Worm (Caenorhabditis elegans) whole organism, young adult: ENCODE results near the gene F37C12.10.

Experiments used
- B0336.3 ChIP-seq: fragments of 200-800 bp; sonication (Bioruptor generic); IDR thresholded peaks from 2 replicates; pipeline ENCODE4 v1.3.6; 2022; ENCODE audit warnings: missing genetic modification characterization, missing compliant biosample characterization
- C17E4.6 ChIP-seq: fragments of 200-800 bp; sonication (Bioruptor generic); IDR thresholded peaks from 2 replicates; pipeline ENCODE4 v1.3.6; 2022; ENCODE audit warnings: missing genetic modification reagents, missing genetic modification characterization, missing compliant biosample characterization
- F33H1.4 ChIP-seq: fragments of 200-800 bp; sonication (Bioruptor generic); IDR thresholded peaks from 2 replicates; pipeline ENCODE4 v1.3.6; 2022; ENCODE audit warnings: missing genetic modification reagents, missing genetic modification characterization, missing compliant biosample characterization
- F49E8.2 ChIP-seq: sonication (generic microtip); optimal IDR thresholded peaks from 3 replicates; lab custom pipeline; 2017; ENCODE audit warnings: missing genetic modification characterization, mild to moderate bottlenecking, missing compliant biosample characterization, antibody characterized with exemption, moderate library complexity; ENCODE audit not compliant: insufficient read depth
- F57C9.4 ChIP-seq: sonication (generic microtip); optimal IDR thresholded peaks from 2 replicates; lab custom pipeline; 2017; ENCODE audit warnings: mild to moderate bottlenecking, missing genetic modification characterization, missing compliant biosample characterization
- T07F8.4 ChIP-seq: sonication (generic microtip); optimal IDR thresholded peaks from 2 replicates; lab custom pipeline; 2016; ENCODE audit warnings: mild to moderate bottlenecking, missing genetic modification characterization, moderate library complexity, missing compliant biosample characterization
- Y56A3A.18 ChIP-seq: fragments of 200-800 bp; sonication (Bioruptor generic); IDR thresholded peaks from 2 replicates; pipeline ENCODE4 v1.3.6; 2022; ENCODE audit warnings: missing genetic modification reagents, missing genetic modification characterization, missing compliant biosample characterization
- ZK185.1 ChIP-seq: sonication (generic microtip); optimal IDR thresholded peaks from 2 replicates; lab custom pipeline; 2016; ENCODE audit warnings: mild to moderate bottlenecking, missing genetic modification characterization, missing compliant biosample characterization; ENCODE audit not compliant: poor library complexity, severe bottlenecking
- aptf-3 ChIP-seq: fragments of 200-800 bp; sonication (Bioruptor generic); IDR thresholded peaks from 2 replicates; pipeline ENCODE4 v1.3.6; 2022; ENCODE audit warnings: missing genetic modification characterization, missing compliant biosample characterization
- attf-6 ChIP-seq: fragments of 200-800 bp; sonication (Bioruptor generic); IDR thresholded peaks from 2 replicates; pipeline ENCODE4 v1.3.6; 2022; ENCODE audit warnings: missing genetic modification reagents, missing genetic modification characterization, missing compliant biosample characterization
- bed-2 ChIP-seq: fragments of 200-800 bp; sonication (Bioruptor generic); IDR thresholded peaks from 2 replicates; pipeline ENCODE4 v1.3.6; 2022; ENCODE audit warnings: missing genetic modification reagents, missing genetic modification characterization, missing compliant biosample characterization
- ceh-100 ChIP-seq: fragments of 200-800 bp; sonication (Bioruptor generic); IDR thresholded peaks from 2 replicates; pipeline ENCODE4 v1.3.6; 2022; ENCODE audit warnings: missing genetic modification reagents, missing genetic modification characterization, missing compliant biosample characterization
- ceh-27 ChIP-seq: fragments of 200-800 bp; sonication (Bioruptor generic); optimal IDR thresholded peaks from 2 replicates; lab custom pipeline; 2018; ENCODE audit warnings: mild to moderate bottlenecking, missing genetic modification characterization, moderate library complexity, missing compliant biosample characterization
- dox-1 ChIP-seq: fragments of 200-800 bp; sonication (Bioruptor generic); IDR thresholded peaks from 2 replicates; pipeline ENCODE4 v1.3.6; 2022; ENCODE audit warnings: missing genetic modification reagents, missing genetic modification characterization, missing compliant biosample characterization
- dpff-1 ChIP-seq: sonication (generic microtip); optimal IDR thresholded peaks from 2 replicates; lab custom pipeline; 2017; ENCODE audit warnings: mild to moderate bottlenecking, missing genetic modification characterization, missing compliant biosample characterization
- dpl-1 ChIP-seq: fragments of 150-350 bp; optimal IDR thresholded peaks from 2 replicates; lab custom pipeline; 2014; ENCODE audit warnings: missing biosample characterization, missing genetic modification reagents, missing genetic modification characterization
- efl-1 ChIP-seq: fragments of 150-350 bp; optimal IDR thresholded peaks from 2 replicates; lab custom pipeline; 2014; ENCODE audit warnings: missing biosample characterization, missing genetic modification reagents, missing genetic modification characterization
- egrh-3 ChIP-seq: fragments of 200-800 bp; sonication (Bioruptor generic); IDR thresholded peaks from 2 replicates; pipeline ENCODE4 v1.3.6; 2022; ENCODE audit warnings: missing genetic modification reagents, missing genetic modification characterization, missing compliant biosample characterization
- ekl-4 ChIP-seq: fragments of 200-800 bp; sonication (Bioruptor generic); IDR thresholded peaks from 2 replicates; pipeline ENCODE4 v1.3.6; 2022; ENCODE audit warnings: missing genetic modification reagents, missing genetic modification characterization, missing compliant biosample characterization
- gei-17 ChIP-seq: fragments of 200-800 bp; sonication (Bioruptor generic); optimal IDR thresholded peaks from 2 replicates; lab custom pipeline; 2018; ENCODE audit warnings: mild to moderate bottlenecking, missing genetic modification characterization, missing compliant biosample characterization
- hmg-1.2 ChIP-seq: fragments of 200-800 bp; sonication (Bioruptor generic); IDR thresholded peaks from 2 replicates; pipeline ENCODE4 v1.3.6; 2022; ENCODE audit warnings: missing genetic modification reagents, missing genetic modification characterization, missing compliant biosample characterization
- hsf-1 ChIP-seq: fragments of 200-800 bp; sonication (Bioruptor generic); IDR thresholded peaks from 2 replicates; pipeline ENCODE4 v1.3.6; 2022; ENCODE audit warnings: missing genetic modification reagents, missing genetic modification characterization, missing compliant biosample characterization
- lin-26 ChIP-seq: fragments of 200-800 bp; sonication (Bioruptor generic); IDR thresholded peaks from 2 replicates; pipeline ENCODE4 v1.3.6; 2022; ENCODE audit warnings: missing genetic modification reagents, missing genetic modification characterization, missing compliant biosample characterization
- lin-35 ChIP-seq, 3 experiments: fragments of 150-350 bp in 2 of 3; sonication (generic microtip) in 1 of 3; optimal IDR thresholded peaks; 2 replicates each; lab custom pipeline; 2014 to 2018; ENCODE audit warnings: missing biosample characterization in 3 of 3, missing genetic modification characterization in 3 of 3, missing genetic modification reagents in 3 of 3
- lin-54 ChIP-seq: fragments of 200-800 bp; sonication (Bioruptor generic); optimal IDR thresholded peaks from 2 replicates; lab custom pipeline; 2018; ENCODE audit warnings: mild to moderate bottlenecking, missing genetic modification characterization, missing compliant biosample characterization
- lir-1 ChIP-seq: fragments of 200-800 bp; sonication (Bioruptor generic); conservative IDR thresholded peaks from 2 replicates; pipeline ENCODE4 v1.3.6; 2022; ENCODE audit warnings: missing genetic modification reagents, missing genetic modification characterization, missing compliant biosample characterization
- lsl-1 ChIP-seq: fragments of 200-800 bp; sonication (Bioruptor generic); optimal IDR thresholded peaks from 2 replicates; lab custom pipeline; 2018; ENCODE audit warnings: mild to moderate bottlenecking, missing genetic modification characterization, moderate library complexity, missing compliant biosample characterization
- madf-10 ChIP-seq: sonication (generic microtip); optimal IDR thresholded peaks from 2 replicates; lab custom pipeline; 2016; ENCODE audit warnings: mild to moderate bottlenecking, missing genetic modification characterization, missing compliant biosample characterization
- madf-8 ChIP-seq: fragments of 200-800 bp; sonication (Bioruptor generic); conservative IDR thresholded peaks from 2 replicates; pipeline ENCODE4 v1.3.6; 2022; ENCODE audit warnings: missing genetic modification reagents, missing genetic modification characterization, missing compliant biosample characterization
- mcd-1 ChIP-seq: fragments of 200-800 bp; sonication (Bioruptor generic); IDR thresholded peaks from 2 replicates; pipeline ENCODE4 v1.3.6; 2022; ENCODE audit warnings: missing genetic modification reagents, missing genetic modification characterization, missing compliant biosample characterization
- mel-28 ChIP-seq: sonication (generic microtip); optimal IDR thresholded peaks from 2 replicates; lab custom pipeline; 2016; ENCODE audit warnings: borderline replicate concordance, mild to moderate bottlenecking, missing genetic modification characterization, missing compliant biosample characterization
- nfyb-1 ChIP-seq: fragments of 200-800 bp; sonication (Bioruptor generic); IDR thresholded peaks from 2 replicates; pipeline ENCODE4 v1.3.6; 2022; ENCODE audit warnings: missing genetic modification reagents, missing genetic modification characterization, missing compliant biosample characterization
- pbrm-1 ChIP-seq: fragments of 200-800 bp; sonication (Bioruptor generic); IDR thresholded peaks from 2 replicates; pipeline ENCODE4 v1.3.6; 2022; ENCODE audit warnings: missing genetic modification reagents, missing genetic modification characterization, missing compliant biosample characterization
- rcor-1 ChIP-seq: fragments of 200-800 bp; sonication (Bioruptor generic); IDR thresholded peaks from 2 replicates; pipeline ENCODE4 v1.3.6; 2022; ENCODE audit warnings: missing genetic modification reagents, missing genetic modification characterization, missing compliant biosample characterization
- repo-1 ChIP-seq: sonication (generic microtip); optimal IDR thresholded peaks from 2 replicates; lab custom pipeline; 2017; ENCODE audit warnings: mild to moderate bottlenecking, missing genetic modification characterization, missing compliant biosample characterization
- sdz-38 ChIP-seq: sonication (generic microtip); optimal IDR thresholded peaks from 2 replicates; lab custom pipeline; 2016; ENCODE audit warnings: missing genotype, missing genetic modification characterization, missing compliant biosample characterization
- snpc-1.1 ChIP-seq: sonication (generic microtip); optimal IDR thresholded peaks from 2 replicates; lab custom pipeline; 2017; ENCODE audit warnings: missing genetic modification characterization, mild to moderate bottlenecking, missing compliant biosample characterization, antibody characterized with exemption, moderate library complexity, missing genotype, missing genetic modification reagents; ENCODE audit not compliant: insufficient read depth
- snpc-1.3 ChIP-seq: sonication (generic microtip); optimal IDR thresholded peaks from 2 replicates; lab custom pipeline; 2017; ENCODE audit warnings: missing genetic modification characterization, mild to moderate bottlenecking, missing compliant biosample characterization, antibody characterized with exemption, moderate library complexity, missing genotype, missing genetic modification reagents; ENCODE audit not compliant: insufficient read depth
- snpc-4 ChIP-seq, 5 experiments: fragments of 150-350 bp in 1 of 5; sonication (generic microtip) in 4 of 5; optimal IDR thresholded peaks; 2 replicates each; lab custom pipeline; 2014 to 2018; ENCODE audit warnings: missing genetic modification characterization in 5 of 5, missing biosample characterization in 3 of 5, antibody characterized with exemption in 2 of 5, mild to moderate bottlenecking in 2 of 5, missing compliant biosample characterization in 2 of 5, missing genotype in 2 of 5, moderate library complexity in 2 of 5, missing genetic modification reagents in 1 of 5
- tbx-9 ChIP-seq: sonication (generic microtip); optimal IDR thresholded peaks from 2 replicates; lab custom pipeline; 2016; ENCODE audit warnings: borderline replicate concordance, missing genetic modification characterization, inconsistent platforms, missing compliant biosample characterization
- unc-130 ChIP-seq: sonication (generic microtip); optimal IDR thresholded peaks from 2 replicates; lab custom pipeline; 2016; ENCODE audit warnings: missing genetic modification reagents, missing genetic modification characterization, missing compliant biosample characterization
- unc-62 ChIP-seq: fragments of 150-350 bp; optimal IDR thresholded peaks from 2 replicates; lab custom pipeline; 2014; ENCODE audit warnings: missing biosample characterization, missing genetic modification reagents, missing genetic modification characterization
- ztf-28 ChIP-seq: fragments of 200-800 bp; sonication (Bioruptor generic); IDR thresholded peaks from 2 replicates; pipeline ENCODE4 v1.3.6; 2022; ENCODE audit warnings: missing genetic modification reagents, missing genetic modification characterization, missing compliant biosample characterization
- ztf-3 ChIP-seq: fragments of 200-800 bp; sonication (Bioruptor generic); optimal IDR thresholded peaks from 2 replicates; lab custom pipeline; 2018; ENCODE audit warnings: mild to moderate bottlenecking, missing genetic modification characterization, missing compliant biosample characterization
- ztf-6 ChIP-seq: fragments of 200-800 bp; sonication (Bioruptor generic); IDR thresholded peaks from 2 replicates; pipeline ENCODE4 v1.3.6; 2022; ENCODE audit warnings: missing genetic modification reagents, missing genetic modification characterization, missing compliant biosample characterization

Gene F37C12.10

ce11 chrIII:7198838-7199237, 10.7 kb upstream of the F37C12.10 start, which contains the start of gene pfd-5 (continued):
- TF ChIP-seq nfyb-1 (no peak), lin-35 (GFP tag; optimal IDR thresholded peaks at IDR 0.05; lab: Kevin White, UChicago) (peak in 2 of 3 experiments; percentile 32 to 93), mel-28 (tag; lab: Kevin White, UChicago) (no peak), egrh-3 (no peak), mcd-1 (GFP tag; lab: Robert Waterston, UW) (peak; percentile 55; the same call in 1 of the 2 replicates), Y56A3A.18 (GFP tag; lab: Robert Waterston, UW) (no peak), madf-8 (no peak), snpc-1.1 (tag; lab: Kevin White, UChicago) (no peak), lin-54 (GFP tag; lab: Kevin White, UChicago) (peak; percentile 98), dpl-1 (GFP tag; lab: Kevin White, UChicago) (peak; percentile 70), dox-1 (no peak), dpff-1 (tag; lab: Kevin White, UChicago) (no peak), ceh-100 (GFP tag; lab: Robert Waterston, UW) (no peak), ztf-3 (GFP tag; lab: Kevin White, UChicago) (no peak), F57C9.4 (tag; lab: Kevin White, UChicago) (no peak), lir-1 (GFP tag; lab: Robert Waterston, UW) (no peak), ztf-28 (no peak), rcor-1 (GFP tag; lab: Robert Waterston, UW) (peak; percentile 60), hmg-1.2 (GFP tag; lab: Robert Waterston, UW) (no peak), F33H1.4 (peak; percentile 63), hsf-1 (GFP tag; lab: Robert Waterston, UW) (0 out of 2 replicates have a peak, but pooled peaks have one; percentile 46), unc-130 (GFP tag; lab: Kevin White, UChicago) (peak; percentile 66), ceh-27 (GFP tag; lab: Kevin White, UChicago) (peak; percentile 50), ZK185.1 (tag; lab: Kevin White, UChicago) (peak; percentile 55), ztf-6 (GFP tag; lab: Robert Waterston, UW) (no peak), B0336.3 (no peak), efl-1 (GFP tag; lab: Kevin White, UChicago) (peak; percentile 90), F49E8.2 (no peak)
- TF ChIP-seq, all 124 proteins: peak for 15

DNA sequence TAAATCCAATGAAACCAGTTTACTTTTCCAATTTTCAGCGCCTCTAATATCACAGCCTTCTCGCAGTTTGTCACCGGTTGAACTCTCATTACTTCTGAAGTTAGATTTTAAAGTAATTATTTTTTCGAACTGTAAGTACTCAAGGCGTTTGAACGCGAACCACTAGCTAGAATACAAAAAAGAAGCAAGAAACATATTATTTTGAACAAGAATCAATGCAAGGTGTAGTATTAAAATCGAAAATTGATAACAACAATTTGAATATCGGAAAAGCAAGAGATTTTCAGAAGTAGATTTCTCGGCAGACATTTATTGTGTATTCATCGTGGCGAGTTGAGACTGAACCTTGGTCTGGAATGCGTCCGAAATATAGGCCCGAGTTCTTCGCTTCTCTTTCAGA, 9.8 kb upstream of the F37C12.10 start, which contains the start of gene exos-9:
Gene exos-9, minus strand, starts transcription at position 101 of the 400 bp plus-strand sequence.
- TF ChIP-seq lin-54 (GFP tag; lab: Kevin White, UChicago) (peak; percentile 2), snpc-4 (GFP tag; optimal IDR thresholded peaks at IDR 0.05; lab: Kevin White, UChicago) (no peak), snpc-4 (tag; optimal IDR thresholded peaks at IDR 0.05; lab: Kevin White, UChicago) (peak in 1 of 4 experiments; percentile 19), aptf-3 (GFP tag; lab: Robert Waterston, UW) (no peak)

DNA sequence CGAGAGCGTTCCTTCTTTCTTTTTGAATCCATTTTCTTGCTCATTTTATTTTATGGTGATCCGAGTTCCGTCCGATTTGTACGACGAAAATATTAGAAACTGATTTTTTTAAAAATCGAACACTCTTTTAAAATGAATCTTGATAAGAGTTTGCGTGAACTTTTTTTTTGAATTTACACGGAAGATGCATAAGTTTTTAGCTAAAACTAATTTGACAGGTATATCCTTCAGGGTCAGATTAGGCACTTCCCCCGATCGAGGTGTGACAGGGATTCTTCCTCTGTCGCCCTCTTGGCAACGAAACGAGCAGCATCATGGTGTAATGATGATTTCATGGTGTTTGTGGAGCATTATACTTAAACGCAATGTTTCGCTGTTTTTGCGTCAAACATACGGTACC, 7.1 kb upstream of the F37C12.10 start, which contains the start of gene F37C12.18:
Gene F37C12.18, minus strand, starts transcription at position 101 of the 400 bp plus-strand sequence.
- TF ChIP-seq lsl-1 (GFP tag; lab: Kevin White, UChicago) (no peak), snpc-1.3 (tag; lab: Kevin White, UChicago) (no peak), hmg-1.2 (GFP tag; lab: Robert Waterston, UW) (no peak), madf-10 (tag; lab: Kevin White, UChicago) (no peak), attf-6 (no peak), bed-2 (GFP tag; lab: Robert Waterston, UW) (no peak), unc-62 (GFP tag; lab: Kevin White, UChicago) (no peak), T07F8.4 (tag; lab: Kevin White, UChicago) (no peak), C17E4.6 (GFP tag; lab: Robert Waterston, UW) (no peak), ekl-4 (GFP tag; lab: Robert Waterston, UW) (no peak), tbx-9 (tag; lab: Kevin White, UChicago) (no peak), sdz-38 (no peak), gei-17 (GFP tag; lab: Kevin White, UChicago) (no peak), ceh-27 (GFP tag; lab: Kevin White, UChicago) (no peak), pbrm-1 (GFP tag; lab: Robert Waterston, UW) (no peak), lin-26 (GFP tag; lab: Robert Waterston, UW) (no peak), repo-1 (no peak)
